Fruit fly (Drosophila melanogaster): Measurements from ENCODE around the gene CG3061.

Gene CG3061

dm6 chr3R:13997762-13998161 lies 34.4 kb upstream of the CG3061 start (continued):
- TF ChIP-seq CG32772 (GFP tag; IDR thresholded peaks at IDR 0.05) (no peak), kni (GFP tag; optimal IDR thresholded peaks at IDR 0.05) (peak; percentile 77), hb (GFP tag; IDR thresholded peaks at IDR 0.05; ENCODE audit: partially characterized antibody) (no peak), CG8089 (GFP tag; optimal IDR thresholded peaks at IDR 0.05) (no peak), CG2116 (GFP tag; optimal IDR thresholded peaks at IDR 0.05) (no peak), az2 (GFP tag; optimal IDR thresholded peaks at IDR 0.05) (no peak), cato (GFP tag; optimal IDR thresholded peaks at IDR 0.05; ENCODE audit: borderline replicate concordance) (no peak), odd (GFP tag; optimal IDR thresholded peaks at IDR 0.05) (no peak), run (tag; optimal IDR thresholded peaks at IDR 0.05) (no peak), Deaf1 (tag; optimal IDR thresholded peaks at IDR 0.05) (no peak), zfh1 (GFP tag; IDR thresholded peaks at IDR 0.05) (no peak), gcm2 (GFP tag; optimal IDR thresholded peaks at IDR 0.05) (no peak), Poxn (GFP tag; IDR thresholded peaks at IDR 0.05) (no peak), jumu (GFP tag; optimal IDR thresholded peaks at IDR 0.05) (no peak), cwo (GFP tag; optimal IDR thresholded peaks at IDR 0.05) (peak; percentile 12), Trl (optimal IDR thresholded peaks at IDR 0.05) (no peak), Trl (GFP tag; optimal IDR thresholded peaks at IDR 0.05) (no peak), otp (GFP tag; IDR thresholded peaks at IDR 0.05) (0 out of 3 replicates have a peak, but pooled peaks have one; percentile 31), CG10147 (GFP tag; optimal IDR thresholded peaks at IDR 0.05) (no peak), pho (GFP tag; optimal IDR thresholded peaks at IDR 0.05) (no peak), Sry-δ (GFP tag; optimal IDR thresholded peaks at IDR 0.05) (no peak), vvl (GFP tag; IDR thresholded peaks at IDR 0.05) (peak; percentile 13; the same call in 1 of the 2 replicates), CG5180 (GFP tag; optimal IDR thresholded peaks at IDR 0.05) (no peak), sima (GFP tag; optimal IDR thresholded peaks at IDR 0.05) (no peak), klu (GFP tag; IDR thresholded peaks at IDR 0.05) (no peak), Awh (GFP tag; IDR thresholded peaks at IDR 0.05) (no peak), CG2712 (tag; optimal IDR thresholded peaks at IDR 0.05) (no peak), CG15601 (tag; optimal IDR thresholded peaks at IDR 0.05) (no peak), Dp (GFP tag; optimal IDR thresholded peaks at IDR 0.05) (no peak), CG34376 (GFP tag; optimal IDR thresholded peaks at IDR 0.05) (no peak), pfk (GFP tag; optimal IDR thresholded peaks at IDR 0.05) (no peak), CG31441 (GFP tag; IDR thresholded peaks at IDR 0.05) (no peak), mam (GFP tag; optimal IDR thresholded peaks at IDR 0.05) (no peak), TFAM (GFP tag; optimal IDR thresholded peaks at IDR 0.05) (no peak), CG14860 (GFP tag; IDR thresholded peaks at IDR 0.05; ENCODE audit: partially characterized antibody) (no peak), phol (tag; optimal IDR thresholded peaks at IDR 0.05) (no peak), CG13123 (GFP tag; optimal IDR thresholded peaks at IDR 0.05) (no peak), CG12744 (GFP tag; optimal IDR thresholded peaks at IDR 0.05) (no peak), trem (tag; optimal IDR thresholded peaks at IDR 0.05) (no peak), CG7372 (GFP tag; IDR thresholded peaks at IDR 0.05) (no peak), eyg (GFP tag; optimal IDR thresholded peaks at IDR 0.05) (no peak), corto (GFP tag; optimal IDR thresholded peaks at IDR 0.05) (no peak), CG14014 (GFP tag; IDR thresholded peaks at IDR 0.05) (0 out of 2 replicates have a peak, but pooled peaks have one; percentile 12), CG2678 (tag; optimal IDR thresholded peaks at IDR 0.05) (no peak), CG17385 (GFP tag; optimal IDR thresholded peaks at IDR 0.05) (no peak), CG42726 (GFP tag; IDR thresholded peaks at IDR 0.05; ENCODE audit: partially characterized antibody) (no peak), CG6791 (GFP tag; IDR thresholded peaks at IDR 0.05; ENCODE audit: partially characterized antibody) (no peak), exex (tag; optimal IDR thresholded peaks at IDR 0.05) (no peak), wek (GFP tag; optimal IDR thresholded peaks at IDR 0.05) (no peak), CG18262 (tag; optimal IDR thresholded peaks at IDR 0.05) (no peak), CG12769 (tag; optimal IDR thresholded peaks at IDR 0.05) (peak; percentile 88), Fer2 (tag; optimal IDR thresholded peaks at IDR 0.05) (no peak)
